Worm (Caenorhabditis elegans) whole organism, L4 larva: Measurements from ENCODE around the gene srsx-15.

Experiments
- F49E8.2 ChIP-seq: sonication (generic microtip); optimal IDR thresholded peaks from 2 replicates; lab custom pipeline; 2016; ENCODE audit warnings: missing compliant biosample characterization, mild to moderate bottlenecking, missing genetic modification characterization, borderline replicate concordance
- aha-1 ChIP-seq: fragments of 150-350 bp; peaks from one replicate; lab custom pipeline; 2014; ENCODE audit warnings: missing biosample characterization, missing genetic modification characterization
- ceh-28 ChIP-seq: fragments of 150-350 bp; optimal IDR thresholded peaks from 2 replicates; lab custom pipeline; 2014; ENCODE audit warnings: missing biosample characterization, missing genetic modification reagents, missing genetic modification characterization
- lir-3 ChIP-seq: sonication (generic microtip); optimal IDR thresholded peaks from 2 replicates; lab custom pipeline; 2016; ENCODE audit warnings: mild to moderate bottlenecking, missing genetic modification characterization, missing compliant biosample characterization
- lsy-2 ChIP-seq, 2 experiments: fragments of 150-350 bp in 1 of 2; sonication (generic microtip) in 1 of 2; optimal IDR thresholded peaks; 2 replicates each; lab custom pipeline; 2014 to 2017; ENCODE audit warnings: missing biosample characterization in 2 of 2, missing genetic modification characterization in 2 of 2
- nhr-76 ChIP-seq: fragments of 150-350 bp; optimal IDR thresholded peaks from 2 replicates; lab custom pipeline; 2014; ENCODE audit warnings: missing biosample characterization, missing genetic modification characterization

ce11 chrIV:5658225-5658624 lies 34.6 kb upstream of the srsx-15 start:
- TF ChIP-seq ceh-28 (tag; lab: Kevin White, UChicago): no peak
- no peak for TF ChIP-seq lir-3 (tag; lab: Kevin White, UChicago)
- no peak for TF ChIP-seq nhr-76 (tag; lab: Kevin White, UChicago)
- TF ChIP-seq lsy-2 (tag; optimal IDR thresholded peaks at IDR 0.05; lab: Kevin White, UChicago): no peak
- no peak for TF ChIP-seq F49E8.2
- no peak for TF ChIP-seq aha-1 (tag; lab: Kevin White, UChicago)
